Worm (Caenorhabditis elegans) whole organism, L2 larva: ENCODE data around the gene T05C3.2.

Source experiments
- F13H6.1 ChIP-seq: sonication (generic microtip); optimal IDR thresholded peaks from 2 replicates; lab custom pipeline; 2016; ENCODE audit warnings: missing genetic modification characterization, missing compliant biosample characterization
- R02D3.7 ChIP-seq: fragments of 150-350 bp; optimal IDR thresholded peaks from 2 replicates; lab custom pipeline; 2014; ENCODE audit warnings: missing biosample characterization, missing genetic modification characterization
- Y55F3AM.14 ChIP-seq: fragments of 200-800 bp; sonication (Bioruptor generic); optimal IDR thresholded peaks from 2 replicates; lab custom pipeline; 2018; ENCODE audit warnings: mild to moderate bottlenecking, missing genetic modification characterization, missing compliant biosample characterization
- alr-1 ChIP-seq: fragments of 150-350 bp; optimal IDR thresholded peaks from 2 replicates; lab custom pipeline; 2014; ENCODE audit warnings: missing biosample characterization, missing genetic modification characterization
- ama-1 ChIP-seq: fragments of 150-350 bp; optimal IDR thresholded peaks from 2 replicates; lab custom pipeline; 2018; ENCODE audit warnings: inconsistent platforms
- blmp-1 ChIP-seq: sonication (generic microtip); optimal IDR thresholded peaks from 2 replicates; lab custom pipeline; 2017; ENCODE audit warnings: missing genetic modification characterization, mild to moderate bottlenecking, missing compliant biosample characterization, antibody characterized with exemption, moderate library complexity; ENCODE audit not compliant: insufficient read depth
- ceh-16 ChIP-seq: fragments of 150-350 bp; optimal IDR thresholded peaks from 2 replicates; lab custom pipeline; 2014; ENCODE audit warnings: missing biosample characterization, missing genetic modification characterization
- ceh-82 ChIP-seq: fragments of 150-350 bp; optimal IDR thresholded peaks from 2 replicates; lab custom pipeline; 2014; ENCODE audit warnings: missing biosample characterization, missing genetic modification characterization
- dmd-4 ChIP-seq: sonication (generic microtip); optimal IDR thresholded peaks from 2 replicates; lab custom pipeline; 2017; ENCODE audit warnings: missing biosample characterization, missing genetic modification characterization
- egl-27 ChIP-seq: sonication (generic microtip); optimal IDR thresholded peaks from 3 replicates; lab custom pipeline; 2017; ENCODE audit warnings: missing biosample characterization, missing genetic modification reagents, missing genetic modification characterization
- elt-1 ChIP-seq: fragments of 150-350 bp; optimal IDR thresholded peaks from 2 replicates; lab custom pipeline; 2014; ENCODE audit warnings: missing biosample characterization, missing genetic modification characterization
- elt-3 ChIP-seq: sonication (generic microtip); optimal IDR thresholded peaks from 2 replicates; lab custom pipeline; 2017; ENCODE audit warnings: missing biosample characterization, missing genetic modification characterization
- fos-1 ChIP-seq: fragments of 150-350 bp; optimal IDR thresholded peaks from 2 replicates; lab custom pipeline; 2014; ENCODE audit warnings: missing biosample characterization, missing genetic modification characterization
- lin-13 ChIP-seq: fragments of 150-350 bp; optimal IDR thresholded peaks from 2 replicates; lab custom pipeline; 2014; ENCODE audit warnings: missing biosample characterization, missing genetic modification reagents, missing genetic modification characterization
- lin-39 ChIP-seq: fragments of 150-350 bp; optimal IDR thresholded peaks from 2 replicates; lab custom pipeline; 2014; ENCODE audit warnings: missing biosample characterization, missing genetic modification reagents, missing genetic modification characterization
- lsy-2 ChIP-seq, 2 experiments: fragments of 150-350 bp in 1 of 2; sonication (generic microtip) in 1 of 2; optimal IDR thresholded peaks; 2 replicates each; lab custom pipeline; 2014 to 2017; ENCODE audit warnings: missing biosample characterization in 2 of 2, missing genetic modification characterization in 2 of 2
- mbf-1 ChIP-seq: sonication (generic microtip); optimal IDR thresholded peaks from 2 replicates; lab custom pipeline; 2017; ENCODE audit warnings: missing biosample characterization, missing genetic modification characterization
- mdl-1 ChIP-seq, 2 experiments: fragments of 150-350 bp in 1 of 2; sonication (generic microtip) in 1 of 2; optimal IDR thresholded peaks; 2 replicates each; lab custom pipeline; 2017; ENCODE audit warnings: missing biosample characterization in 2 of 2, missing genetic modification characterization in 2 of 2
- nhr-10 ChIP-seq: sonication (generic microtip); optimal IDR thresholded peaks from 2 replicates; lab custom pipeline; 2017; ENCODE audit warnings: missing biosample characterization, missing genetic modification characterization
- nhr-11 ChIP-seq: fragments of 150-350 bp; optimal IDR thresholded peaks from 2 replicates; lab custom pipeline; 2014; ENCODE audit warnings: missing biosample characterization, missing genetic modification characterization
- nhr-12 ChIP-seq: fragments of 150-350 bp; optimal IDR thresholded peaks from 2 replicates; lab custom pipeline; 2014; ENCODE audit warnings: missing biosample characterization, missing genetic modification characterization
- nhr-129 ChIP-seq: fragments of 150-350 bp; optimal IDR thresholded peaks from 2 replicates; lab custom pipeline; 2014; ENCODE audit warnings: missing biosample characterization, missing genetic modification characterization
- nhr-23 ChIP-seq: fragments of 150-350 bp; optimal IDR thresholded peaks from 2 replicates; lab custom pipeline; 2014; ENCODE audit warnings: missing biosample characterization, missing genetic modification reagents, missing genetic modification characterization
- nhr-25 ChIP-seq: fragments of 150-350 bp; sonication (generic microtip); optimal IDR thresholded peaks from 3 replicates; lab custom pipeline; 2014; ENCODE audit warnings: missing biosample characterization, missing genetic modification characterization
- peb-1 ChIP-seq: fragments of 150-350 bp; optimal IDR thresholded peaks from 2 replicates; lab custom pipeline; 2014; ENCODE audit warnings: missing biosample characterization, missing genetic modification characterization
- sem-4 ChIP-seq: fragments of 150-350 bp; optimal IDR thresholded peaks from 2 replicates; lab custom pipeline; 2014; ENCODE audit warnings: missing biosample characterization, missing genetic modification reagents, missing genetic modification characterization
- skn-1 ChIP-seq: sonication (generic microtip); optimal IDR thresholded peaks from 2 replicates; lab custom pipeline; 2017; ENCODE audit warnings: missing biosample characterization, missing genetic modification characterization
- sma-3 ChIP-seq: sonication (generic microtip); optimal IDR thresholded peaks from 2 replicates; lab custom pipeline; 2016; ENCODE audit warnings: missing genetic modification reagents, missing genetic modification characterization, missing compliant biosample characterization
- sma-9 ChIP-seq, 2 experiments: fragments of 150-350 bp in 1 of 2; sonication (generic microtip) in 1 of 2; optimal IDR thresholded peaks; 2 replicates each; lab custom pipeline; 2014 to 2016; ENCODE audit warnings: missing genetic modification characterization in 2 of 2, mild to moderate bottlenecking in 1 of 2, missing biosample characterization in 1 of 2, missing compliant biosample characterization in 1 of 2, missing genetic modification reagents in 1 of 2, moderate library complexity in 1 of 2
- snpc-4 ChIP-seq: fragments of 150-350 bp; optimal IDR thresholded peaks from 2 replicates; lab custom pipeline; 2014; ENCODE audit warnings: missing biosample characterization, missing genetic modification characterization
- unc-39 ChIP-seq: fragments of 150-350 bp; optimal IDR thresholded peaks from 2 replicates; lab custom pipeline; 2014; ENCODE audit warnings: missing biosample characterization, missing genetic modification characterization
- unc-55 ChIP-seq: fragments of 150-350 bp; sonication (generic microtip); optimal IDR thresholded peaks from 3 replicates; lab custom pipeline; 2014; ENCODE audit warnings: missing biosample characterization, missing genetic modification reagents, missing genetic modification characterization
- zag-1 ChIP-seq: fragments of 150-350 bp; optimal IDR thresholded peaks from 2 replicates; lab custom pipeline; 2014; ENCODE audit warnings: missing biosample characterization, missing genetic modification characterization
- ztf-1 ChIP-seq: fragments of 200-800 bp; sonication (Bioruptor generic); conservative IDR thresholded peaks from 2 replicates; pipeline ENCODE4 v1.3.6; 2022; ENCODE audit warnings: missing genetic modification characterization, missing compliant biosample characterization
- ztf-11 ChIP-seq: sonication (generic microtip); optimal IDR thresholded peaks from 2 replicates; lab custom pipeline; 2017; ENCODE audit warnings: missing biosample characterization, missing genetic modification characterization
- ztf-4 ChIP-seq: fragments of 150-350 bp; optimal IDR thresholded peaks from 2 replicates; lab custom pipeline; 2014; ENCODE audit warnings: missing biosample characterization, missing genetic modification characterization

Gene T05C3.2

DNA sequence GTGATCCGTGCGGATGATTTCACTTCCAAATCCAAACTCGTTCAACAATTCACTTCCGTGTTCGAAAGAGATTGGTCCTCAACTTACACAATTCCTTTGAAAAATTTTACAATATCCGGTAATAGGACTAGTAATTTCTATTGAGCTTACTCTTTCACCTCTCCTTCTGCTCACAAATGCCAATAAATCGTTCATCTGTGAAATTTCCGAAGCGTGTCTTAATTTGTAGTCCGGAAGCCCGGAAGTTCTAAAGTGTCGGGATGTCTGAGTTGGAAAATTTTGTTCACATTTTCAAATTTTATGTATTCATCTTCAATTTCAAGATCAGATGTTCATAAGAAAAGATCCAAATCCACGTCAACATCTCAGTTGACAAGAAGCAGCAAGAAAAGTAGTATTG is at the start of gene T05C3.2:
TSS of gene T05C3.2 (plus strand) at position 301 of the 400 bp plus-strand sequence.
- TF ChIP-seq nhr-10 = no peak
- no peak for TF ChIP-seq nhr-12 (tag; lab: Kevin White, UChicago)
- TF ChIP-seq nhr-129 (tag; lab: Kevin White, UChicago) = no peak
- no peak for TF ChIP-seq zag-1 (tag; lab: Kevin White, UChicago)
- no peak for TF ChIP-seq dmd-4
- TF ChIP-seq unc-39 (tag; lab: Kevin White, UChicago) = no peak
- TF ChIP-seq lin-13 = no peak
- TF ChIP-seq elt-3 (tag; lab: Kevin White, UChicago) = no peak
- no peak for TF ChIP-seq peb-1 (tag; lab: Kevin White, UChicago)
- TF ChIP-seq snpc-4 = no peak
- no peak for TF ChIP-seq ztf-11
- TF ChIP-seq ceh-16 (tag; lab: Kevin White, UChicago) = no peak
- no peak for TF ChIP-seq elt-1
- no peak for TF ChIP-seq alr-1 (tag; lab: Kevin White, UChicago)
- TF ChIP-seq, all 48 proteins: peak for 0

DNA sequence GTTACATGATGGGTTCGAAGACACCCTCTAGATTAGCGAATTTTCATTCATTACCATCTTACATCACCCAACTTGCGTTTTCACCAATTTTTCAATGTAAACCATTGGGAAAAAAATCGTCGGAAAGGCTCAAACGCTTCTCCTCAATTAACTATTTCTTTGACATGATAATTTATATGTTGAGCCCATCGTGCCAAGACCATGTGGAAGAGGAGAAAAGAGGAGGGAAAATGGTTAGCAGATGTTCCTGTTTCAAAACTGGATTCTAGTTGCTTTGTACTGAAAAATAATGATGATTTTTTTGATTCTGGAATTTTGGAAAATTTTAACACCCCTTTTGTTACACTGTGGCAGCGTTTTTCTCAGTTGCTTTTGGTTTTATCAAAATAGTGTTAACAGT is 49.5 kb upstream of the T05C3.2 start:
- TF ChIP-seq elt-1 = no peak
- TF ChIP-seq mdl-1 (tag; optimal IDR thresholded peaks at IDR 0.05; lab: Kevin White, UChicago) = no peak
- TF ChIP-seq nhr-25 = no peak
- no peak for TF ChIP-seq Y55F3AM.14 (GFP tag; lab: Kevin White, UChicago)
- TF ChIP-seq blmp-1 (tag; lab: Kevin White, UChicago) = no peak
- TF ChIP-seq unc-39 (tag; lab: Kevin White, UChicago) = no peak
- TF ChIP-seq ztf-4 = no peak
- no peak for TF ChIP-seq ceh-16 (tag; lab: Kevin White, UChicago)

DNA sequence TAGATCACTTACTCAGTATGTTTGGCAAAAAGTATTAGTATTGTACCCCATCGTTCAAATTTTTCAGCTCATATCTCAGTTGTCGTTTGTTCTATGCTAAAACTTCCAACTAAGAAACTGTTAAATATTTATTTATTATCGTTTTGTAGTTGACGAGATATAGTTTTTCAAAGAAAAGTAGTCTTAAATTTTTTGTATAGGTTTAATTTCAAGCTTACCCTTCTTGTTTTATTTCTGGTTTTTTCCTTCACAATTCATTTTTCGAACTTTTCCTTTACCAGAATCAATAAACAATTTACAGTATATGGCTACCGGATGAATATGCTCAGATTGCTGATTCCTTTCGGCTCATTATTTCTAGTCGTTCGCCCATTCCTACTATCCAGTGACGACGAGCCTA is 47.7 kb upstream of the T05C3.2 start, which contains the start of gene F08F3.1:
TSS of gene F08F3.1 (plus strand) at position 301 of the 400 bp plus-strand sequence.
- TF ChIP-seq nhr-129 (tag; lab: Kevin White, UChicago) (no peak), elt-1 (no peak)

DNA sequence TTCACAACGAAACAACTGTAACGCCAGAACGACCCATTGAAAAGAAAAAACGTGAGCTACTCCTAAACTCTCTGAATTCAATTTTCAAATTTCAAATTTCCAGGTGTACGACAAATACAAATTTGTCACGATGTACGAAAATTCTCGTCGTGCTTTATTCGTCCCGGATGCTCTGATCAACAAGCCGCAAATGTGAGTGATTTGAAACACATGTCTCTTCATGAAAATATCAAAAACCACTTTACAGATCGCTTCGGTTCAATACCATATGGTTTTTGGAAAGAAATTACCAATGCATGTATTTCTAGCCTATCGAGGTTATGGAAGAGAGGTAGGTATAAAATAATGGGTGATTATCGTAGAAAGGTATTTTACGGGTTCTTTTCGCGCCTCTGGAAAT is 46.5 kb upstream of the T05C3.2 start:
- TF ChIP-seq elt-1 (no peak), fos-1 (tag; lab: Kevin White, UChicago) (no peak), sma-3 (GFP tag; lab: Kevin White, UChicago) (no peak), unc-55 (GFP tag; lab: Kevin White, UChicago) (no peak), sma-9 (GFP tag; optimal IDR thresholded peaks at IDR 0.05; lab: Kevin White, UChicago) (no peak), sma-9 (tag; optimal IDR thresholded peaks at IDR 0.05; lab: Kevin White, UChicago) (no peak), ama-1 (no peak), ceh-82 (tag; lab: Kevin White, UChicago) (no peak), dmd-4 (no peak), blmp-1 (tag; lab: Kevin White, UChicago) (no peak)

DNA sequence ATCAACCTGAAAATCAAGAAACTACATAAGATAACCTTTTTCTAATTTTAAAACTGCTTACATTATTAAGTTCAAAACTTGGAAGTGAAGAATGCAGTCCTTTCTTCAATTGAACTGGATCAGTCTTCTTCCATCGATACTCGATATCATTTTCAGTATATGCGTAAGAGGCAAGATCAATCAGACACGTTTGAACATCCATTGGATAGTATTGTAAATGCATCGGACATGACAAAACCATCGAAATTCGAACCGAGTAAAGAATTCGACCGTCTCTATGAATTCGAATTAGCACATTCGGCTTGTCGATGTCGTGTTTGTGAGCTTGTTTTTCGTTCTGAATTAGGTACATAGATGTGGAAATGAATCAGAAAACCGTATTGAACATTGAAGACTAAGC is 42.8 kb upstream of the T05C3.2 start:
- TF ChIP-seq sma-9 (GFP tag; optimal IDR thresholded peaks at IDR 0.05; lab: Kevin White, UChicago) (no peak), sma-9 (tag; optimal IDR thresholded peaks at IDR 0.05; lab: Kevin White, UChicago) (no peak), mbf-1 (tag; lab: Kevin White, UChicago) (no peak), unc-55 (GFP tag; lab: Kevin White, UChicago) (no peak), mdl-1 (tag; optimal IDR thresholded peaks at IDR 0.05; lab: Kevin White, UChicago) (no peak), nhr-10 (no peak)

DNA sequence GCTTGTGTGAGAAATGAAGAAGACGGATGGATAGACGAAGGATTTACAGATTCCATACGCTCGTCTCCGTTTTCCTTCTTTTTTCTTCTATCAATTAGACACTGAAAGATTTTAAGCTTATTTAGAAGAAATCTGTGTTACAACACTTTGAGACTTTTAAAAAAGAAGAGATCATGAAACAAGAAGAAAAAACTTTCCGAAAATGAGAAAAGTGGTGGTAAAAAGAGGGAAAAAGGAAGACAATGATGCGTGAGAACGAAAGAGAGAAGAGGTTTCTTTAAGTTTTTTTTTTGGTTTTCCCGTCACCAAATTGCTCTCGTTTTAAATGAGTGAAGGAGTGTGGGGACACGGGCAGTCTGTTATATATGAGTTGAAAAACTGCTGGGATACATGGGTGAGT is 39.9 kb upstream of the T05C3.2 start, which contains the start of gene glc-3:
TSS of gene glc-3 (minus strand) at position 101 of the 400 bp plus-strand sequence.
- TF ChIP-seq elt-3 (tag; lab: Kevin White, UChicago) (no peak), nhr-10 (no peak), skn-1 (tag; lab: Kevin White, UChicago) (no peak), nhr-23 (tag; lab: Kevin White, UChicago) (no peak)

DNA sequence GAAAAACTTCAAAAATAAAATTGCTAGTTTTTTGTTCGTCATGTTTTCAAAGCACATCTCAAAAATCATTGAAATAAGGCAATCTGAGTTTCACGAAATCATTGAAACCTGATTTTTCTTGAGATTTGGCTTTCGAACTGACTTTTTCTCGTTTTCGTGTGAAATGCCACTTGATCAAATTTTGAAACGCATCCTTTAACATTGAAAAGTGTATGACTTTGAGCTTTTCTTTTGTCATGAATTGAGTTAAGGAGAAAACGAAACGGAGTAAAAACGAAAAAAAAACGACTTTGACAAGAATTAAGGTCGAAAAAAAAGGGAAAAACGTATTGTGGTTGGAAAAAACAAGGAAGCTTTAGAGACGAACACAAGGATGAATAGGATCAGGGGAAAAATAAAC is 38.6 kb upstream of the T05C3.2 start:
- TF ChIP-seq skn-1 (tag; lab: Kevin White, UChicago) (no peak), lin-13 (no peak), unc-55 (GFP tag; lab: Kevin White, UChicago) (no peak), nhr-23 (tag; lab: Kevin White, UChicago) (no peak), F13H6.1 (tag; lab: Kevin White, UChicago) (no peak), fos-1 (tag; lab: Kevin White, UChicago) (no peak), nhr-11 (tag; lab: Kevin White, UChicago) (no peak), unc-39 (tag; lab: Kevin White, UChicago) (no peak), blmp-1 (tag; lab: Kevin White, UChicago) (no peak), snpc-4 (no peak), lsy-2 (tag; optimal IDR thresholded peaks at IDR 0.05; lab: Kevin White, UChicago) (no peak), nhr-129 (tag; lab: Kevin White, UChicago) (no peak), R02D3.7 (tag; lab: Kevin White, UChicago) (no peak), ztf-1 (GFP tag; lab: Robert Waterston, UW) (no peak), sem-4 (tag; lab: Kevin White, UChicago) (no peak), egl-27 (no peak), lin-39 (tag; lab: Kevin White, UChicago) (no peak)
